Worm (Caenorhabditis elegans): ENCODE measurements around the gene rbg-1.

The rbg-1 gene

DNA sequence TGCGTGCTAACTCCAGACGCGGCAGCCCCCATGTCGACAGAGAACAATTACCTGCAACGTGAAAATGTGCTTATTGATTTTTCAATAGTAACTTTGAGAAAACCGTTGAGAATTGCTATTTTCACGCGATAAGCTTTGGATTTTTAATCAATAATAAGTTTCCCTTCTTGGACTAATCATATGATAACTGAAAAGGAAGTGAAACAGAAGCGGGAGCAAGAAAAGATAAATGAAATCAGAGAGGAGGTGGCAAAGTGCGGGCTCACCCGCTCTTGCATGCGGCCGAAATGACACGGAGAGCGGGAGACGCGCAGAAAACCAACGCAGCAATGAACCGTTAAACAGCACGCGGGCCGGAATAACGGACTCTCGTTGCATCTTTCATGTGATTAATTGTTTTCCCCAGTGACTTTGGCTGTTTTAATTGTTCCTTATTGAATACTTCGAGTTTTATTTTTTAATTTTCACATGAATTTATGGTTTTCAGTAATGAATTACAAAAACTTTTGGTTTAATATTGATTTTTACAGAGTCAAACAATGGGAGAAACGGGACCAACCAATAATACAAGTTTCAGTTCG lies 13.0 kb upstream of the rbg-1 start, which contains the start of the genes flwr-1 and tbc-1 (continued):
- no peak for TF ChIP-seq R02D3.7 (tag; optimal IDR thresholded peaks at IDR 0.05)
- no peak for TF ChIP-seq unc-39 (tag; optimal IDR thresholded peaks at IDR 0.05)
- TF ChIP-seq unc-55 (GFP tag; optimal IDR thresholded peaks at IDR 0.05): peak; percentile 65
- TF ChIP-seq sem-4 (tag; optimal IDR thresholded peaks at IDR 0.05): no peak
- no peak for TF ChIP-seq aly-2 (tag; optimal IDR thresholded peaks at IDR 0.05)
- peak; percentile 20 for TF ChIP-seq fos-1 (tag; optimal IDR thresholded peaks at IDR 0.05)
- TF ChIP-seq dmd-4 (tag; optimal IDR thresholded peaks at IDR 0.05): no peak
- TF ChIP-seq Y55F3AM.14 (GFP tag; optimal IDR thresholded peaks at IDR 0.05): no peak
- no peak for TF ChIP-seq ceh-16 (tag; optimal IDR thresholded peaks at IDR 0.05)
- peak; percentile 60 for TF ChIP-seq C34F6.9 (tag; optimal IDR thresholded peaks at IDR 0.05)

- TF ChIP-seq nhr-6 (tag; optimal IDR thresholded peaks at IDR 0.05) (no peak), nhr-237 (tag; optimal IDR thresholded peaks at IDR 0.05) (no peak), gmeb-1 (tag; optimal IDR thresholded peaks at IDR 0.05) (no peak), nhr-23 (tag; optimal IDR thresholded peaks at IDR 0.05) (no peak), snpc-4 (tag; optimal IDR thresholded peaks at IDR 0.05) (no peak), egl-27 (tag; optimal IDR thresholded peaks at IDR 0.05) (no peak), R02D3.7 (tag; optimal IDR thresholded peaks at IDR 0.05) (no peak), nhr-21 (tag; optimal IDR thresholded peaks at IDR 0.05) (no peak), skn-1 (tag; optimal IDR thresholded peaks at IDR 0.05) (no peak), elt-3 (tag; optimal IDR thresholded peaks at IDR 0.05) (no peak), ztf-4 (tag; optimal IDR thresholded peaks at IDR 0.05) (no peak), nhr-12 (tag; optimal IDR thresholded peaks at IDR 0.05) (no peak), ama-1 (optimal IDR thresholded peaks at IDR 0.05) (no peak), mab-5 (tag; optimal IDR thresholded peaks at IDR 0.05) (no peak), Y55F3AM.14 (GFP tag; optimal IDR thresholded peaks at IDR 0.05) (no peak), fos-1 (tag; optimal IDR thresholded peaks at IDR 0.05) (no peak)
Measured at ce11 chrX:14973085-14973484, 10.2 kb upstream of the rbg-1 start.

DNA sequence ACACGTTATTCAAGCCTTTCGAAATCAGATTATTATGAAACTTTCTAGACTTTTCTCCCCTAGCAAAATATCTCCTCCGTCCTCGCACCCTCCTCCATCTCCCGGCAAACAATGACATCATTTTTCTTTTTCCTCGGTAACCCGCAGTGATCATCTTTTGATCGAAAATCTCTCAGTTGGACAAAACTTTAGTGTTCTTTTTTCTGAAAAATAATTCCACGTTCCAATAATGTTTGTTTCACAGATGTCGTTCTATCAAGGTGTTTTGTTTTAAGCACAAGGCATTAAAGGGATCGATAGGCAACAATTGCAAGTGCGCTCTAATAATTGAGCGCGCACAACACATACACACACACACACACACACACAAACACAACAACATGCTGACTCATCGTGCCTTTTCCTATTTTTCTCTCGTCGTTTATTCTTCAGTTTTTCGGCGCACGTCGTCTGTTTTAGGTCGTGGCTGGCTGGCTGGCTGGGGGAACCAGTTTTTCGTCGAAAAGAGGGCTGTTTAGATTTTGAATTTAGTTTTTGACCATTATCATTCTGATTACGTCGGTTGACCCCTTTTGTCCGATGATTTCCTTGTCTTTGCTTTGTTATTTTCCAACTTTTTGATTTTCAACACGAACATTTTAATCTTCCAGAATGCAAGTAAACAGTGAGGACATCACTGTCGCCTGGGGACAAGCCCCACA lies 7.7 kb upstream of the rbg-1 start, which contains the start of gene F20D1.3:
Gene F20D1.3, plus strand, starts transcription at position 651 of the 701 bp plus-strand sequence.
- TF ChIP-seq unc-55 (GFP tag; optimal IDR thresholded peaks at IDR 0.05): peak; percentile 81
- peak; percentile 38 for TF ChIP-seq egl-27 (tag; optimal IDR thresholded peaks at IDR 0.05)
- TF ChIP-seq unc-39 (tag; optimal IDR thresholded peaks at IDR 0.05): no peak
- no peak for TF ChIP-seq aly-2 (tag; optimal IDR thresholded peaks at IDR 0.05)
- no peak for TF ChIP-seq nhr-23 (tag; optimal IDR thresholded peaks at IDR 0.05)
- TF ChIP-seq alr-1 (tag; optimal IDR thresholded peaks at IDR 0.05): no peak
- TF ChIP-seq Y55F3AM.14 (GFP tag; optimal IDR thresholded peaks at IDR 0.05): peak; percentile 41
- TF ChIP-seq crh-2 (tag; optimal IDR thresholded peaks at IDR 0.05): peak; percentile 77
- no peak for TF ChIP-seq blmp-1 (tag; optimal IDR thresholded peaks at IDR 0.05; ENCODE audit: insufficient read depth)
- no peak for TF ChIP-seq gmeb-1 (tag; optimal IDR thresholded peaks at IDR 0.05)
- no peak for TF ChIP-seq ceh-82 (tag; optimal IDR thresholded peaks at IDR 0.05)
- peak; percentile 68 for TF ChIP-seq nhr-25 (tag; optimal IDR thresholded peaks at IDR 0.05)
- no peak for TF ChIP-seq dmd-4 (tag; optimal IDR thresholded peaks at IDR 0.05)
- peak in 1 of 2 experiments; percentile 46 for TF ChIP-seq mdl-1 (tag; optimal IDR thresholded peaks at IDR 0.05)
- TF ChIP-seq mab-5 (tag; optimal IDR thresholded peaks at IDR 0.05): no peak
- TF ChIP-seq elt-3 (tag; optimal IDR thresholded peaks at IDR 0.05): no peak
- peak; percentile 73 for TF ChIP-seq C34F6.9 (tag; optimal IDR thresholded peaks at IDR 0.05)
- TF ChIP-seq lin-39 (tag; optimal IDR thresholded peaks at IDR 0.05): no peak
- no peak for TF ChIP-seq nhr-237 (tag; optimal IDR thresholded peaks at IDR 0.05)
- TF ChIP-seq F13H6.1 (tag; optimal IDR thresholded peaks at IDR 0.05): peak; percentile 34
- TF ChIP-seq elt-1 (tag; optimal IDR thresholded peaks at IDR 0.05): no peak
- no peak for TF ChIP-seq nhr-10 (tag; optimal IDR thresholded peaks at IDR 0.05)
- peak; percentile 8 for TF ChIP-seq lin-11 (tag; optimal IDR thresholded peaks at IDR 0.05)
- TF ChIP-seq sem-4 (tag; optimal IDR thresholded peaks at IDR 0.05): peak; percentile 24
- no peak for TF ChIP-seq unc-62 (GFP tag; optimal IDR thresholded peaks at IDR 0.05)
- peak in 1 of 2 experiments; percentile 55 for TF ChIP-seq lsy-2 (tag; optimal IDR thresholded peaks at IDR 0.05)
- no peak for TF ChIP-seq snpc-4 (tag; optimal IDR thresholded peaks at IDR 0.05)
- TF ChIP-seq nhr-6 (tag; optimal IDR thresholded peaks at IDR 0.05): peak; percentile 50
- peak; percentile 28 for TF ChIP-seq nhr-21 (tag; optimal IDR thresholded peaks at IDR 0.05)
- TF ChIP-seq nhr-77 (tag; optimal IDR thresholded peaks at IDR 0.05): no peak
- TF ChIP-seq mbf-1 (tag; optimal IDR thresholded peaks at IDR 0.05): no peak
- peak; percentile 90 for TF ChIP-seq nhr-129 (tag; optimal IDR thresholded peaks at IDR 0.05)
- peak; percentile 63 for TF ChIP-seq sma-3 (GFP tag; optimal IDR thresholded peaks at IDR 0.05)
- no peak for TF ChIP-seq ceh-16 (tag; optimal IDR thresholded peaks at IDR 0.05)
- peak; percentile 7 for TF ChIP-seq zag-1 (tag; optimal IDR thresholded peaks at IDR 0.05)
- no peak for TF ChIP-seq ZK546.5 (tag; optimal IDR thresholded peaks at IDR 0.05)
- peak; percentile 37 for TF ChIP-seq lin-13 (GFP tag; optimal IDR thresholded peaks at IDR 0.05)
- no peak for TF ChIP-seq ztf-4 (tag; optimal IDR thresholded peaks at IDR 0.05)
- TF ChIP-seq nhr-12 (tag; optimal IDR thresholded peaks at IDR 0.05): no peak
- no peak for TF ChIP-seq nhr-11 (tag; optimal IDR thresholded peaks at IDR 0.05)
- TF ChIP-seq fos-1 (tag; optimal IDR thresholded peaks at IDR 0.05): peak; percentile 99
- TF ChIP-seq sma-9 (GFP tag; optimal IDR thresholded peaks at IDR 0.05): peak; percentile 60
- no peak for TF ChIP-seq sma-9 (tag; optimal IDR thresholded peaks at IDR 0.05)

Data from whole organism, L2 larva.